Fruit fly (Drosophila melanogaster) whole organism: Measurements from ENCODE around the gene Sytbeta.

Experiments
- CG8478 ChIP-seq: fragments of >200 bp; optimal IDR thresholded peaks from 2 replicates; lab custom pipeline; 2018; ENCODE audit warnings: inconsistent platforms
- Dll ChIP-seq: fragments of >200 bp; optimal IDR thresholded peaks from 2 replicates; lab custom pipeline; 2017
- EcR ChIP-seq, 2 experiments: fragments of >200 bp; optimal IDR thresholded peaks; 2 replicates each; lab custom pipeline; 2017; ENCODE audit warnings: missing biosample characterization in 2 of 2, missing genetic modification characterization in 2 of 2, missing genetic modification reagents in 2 of 2
- pan ChIP-seq: fragments of >200 bp; optimal IDR thresholded peaks from 2 replicates; lab custom pipeline; 2017
- psq ChIP-seq: fragments of >200 bp; optimal IDR thresholded peaks from 2 replicates; lab custom pipeline; 2017
- usp ChIP-seq: fragments of >200 bp; optimal IDR thresholded peaks from 2 replicates; lab custom pipeline; 2017; ENCODE audit warnings: missing biosample characterization, missing genetic modification characterization, mixed read lengths

Sytbeta gene

DNA sequence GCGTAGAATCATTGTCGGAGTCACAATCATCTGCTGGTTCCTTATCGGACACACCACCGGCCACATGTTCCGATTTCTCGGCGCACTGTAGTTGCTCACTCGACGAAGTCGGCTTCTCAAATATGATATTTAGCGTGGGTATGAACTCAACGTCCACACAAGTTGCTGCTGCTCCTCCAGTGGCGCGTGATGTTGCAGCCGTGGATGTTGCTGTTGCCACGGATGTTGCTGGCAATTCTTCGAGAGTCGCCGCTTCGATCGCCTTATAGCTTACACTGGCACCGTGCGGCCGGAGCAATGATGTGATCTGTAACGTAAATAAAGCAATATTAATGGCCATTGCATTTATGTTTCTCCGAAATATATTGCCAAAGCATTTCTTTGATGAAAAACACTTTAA lies 19.5 kb upstream of the Sytbeta start:
- TF ChIP-seq CG8478 (lab: Kevin White, UChicago) (no peak), usp (GFP tag; lab: Kevin White, UChicago) (no peak), pan (lab: Kevin White, UChicago) (no peak), EcR (GFP tag; optimal IDR thresholded peaks at IDR 0.05; lab: Kevin White, UChicago) (no peak), psq (lab: Kevin White, UChicago) (no peak), Dll (lab: Kevin White, UChicago) (no peak)

DNA sequence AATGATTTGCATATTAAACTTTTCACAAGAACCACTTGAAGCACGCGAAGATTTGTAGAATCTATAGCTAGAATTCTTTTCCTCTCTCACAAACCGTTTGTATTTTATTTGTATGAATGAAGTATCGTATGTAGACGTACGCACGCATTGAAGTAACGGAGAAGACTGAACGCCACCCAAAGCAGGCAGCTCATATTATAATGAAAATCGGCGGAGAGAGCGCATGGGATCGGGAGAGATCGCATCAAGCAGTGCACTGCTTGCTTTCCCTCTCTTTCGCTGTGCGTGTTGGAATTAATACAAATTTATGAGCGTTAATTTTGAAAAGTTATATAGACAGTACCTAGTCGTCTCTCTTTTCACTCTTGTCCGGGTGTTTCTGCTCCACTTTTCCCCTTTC lies 14.5 kb upstream of the Sytbeta start:
- no peak for TF ChIP-seq pan (lab: Kevin White, UChicago)
- TF ChIP-seq usp (GFP tag; lab: Kevin White, UChicago): no peak

DNA sequence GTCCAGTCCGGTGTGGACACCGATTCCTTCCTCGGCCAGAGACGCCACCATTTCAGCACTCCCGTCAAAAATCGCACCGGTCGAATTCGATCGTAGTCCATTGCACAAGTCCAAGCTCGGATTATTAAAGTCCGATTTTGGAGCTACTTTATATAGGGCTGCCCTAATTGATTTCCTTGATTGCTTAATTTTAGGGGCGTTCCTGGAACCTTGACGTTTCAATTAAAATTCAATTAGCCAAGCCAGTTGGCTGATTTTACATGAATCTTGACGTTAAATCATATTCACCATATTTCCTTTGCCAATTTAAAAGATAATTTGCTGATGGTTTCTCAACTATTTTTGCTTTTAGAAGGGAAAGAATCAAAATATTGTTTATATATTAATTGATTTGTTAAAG lies 13.6 kb upstream of the Sytbeta start, which contains the start of gene Or71a:
TSS of gene Or71a (minus strand) at position 101 of the 400 bp plus-strand sequence.
- TF ChIP-seq CG8478 (lab: Kevin White, UChicago) (no peak), EcR (GFP tag; optimal IDR thresholded peaks at IDR 0.05; lab: Kevin White, UChicago) (no peak), Dll (lab: Kevin White, UChicago) (no peak), usp (GFP tag; lab: Kevin White, UChicago) (no peak), psq (lab: Kevin White, UChicago) (no peak), pan (lab: Kevin White, UChicago) (no peak)

DNA sequence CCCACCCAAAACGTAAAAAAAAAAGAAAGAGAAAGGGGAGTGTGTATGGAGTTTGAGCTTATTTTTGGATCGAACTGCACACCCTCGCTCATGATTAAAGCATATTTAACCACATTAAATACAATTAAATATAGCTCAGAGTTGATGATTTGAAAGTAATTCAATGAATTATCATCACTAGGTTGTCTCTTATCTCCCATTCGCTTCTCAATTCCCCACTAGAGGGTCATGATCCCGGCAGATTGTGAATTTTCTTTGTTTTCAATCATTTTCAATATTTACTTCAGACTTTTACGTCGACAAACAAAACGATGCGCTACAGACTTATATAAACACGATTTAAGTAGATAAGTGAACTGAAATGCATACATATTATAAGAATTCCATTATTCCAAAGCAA lies 11.6 kb upstream of the Sytbeta start:
- TF ChIP-seq Dll (lab: Kevin White, UChicago) (no peak), psq (lab: Kevin White, UChicago) (no peak), usp (GFP tag; lab: Kevin White, UChicago) (no peak), CG8478 (lab: Kevin White, UChicago) (no peak), EcR (GFP tag; optimal IDR thresholded peaks at IDR 0.05; lab: Kevin White, UChicago) (no peak), pan (lab: Kevin White, UChicago) (no peak)

DNA sequence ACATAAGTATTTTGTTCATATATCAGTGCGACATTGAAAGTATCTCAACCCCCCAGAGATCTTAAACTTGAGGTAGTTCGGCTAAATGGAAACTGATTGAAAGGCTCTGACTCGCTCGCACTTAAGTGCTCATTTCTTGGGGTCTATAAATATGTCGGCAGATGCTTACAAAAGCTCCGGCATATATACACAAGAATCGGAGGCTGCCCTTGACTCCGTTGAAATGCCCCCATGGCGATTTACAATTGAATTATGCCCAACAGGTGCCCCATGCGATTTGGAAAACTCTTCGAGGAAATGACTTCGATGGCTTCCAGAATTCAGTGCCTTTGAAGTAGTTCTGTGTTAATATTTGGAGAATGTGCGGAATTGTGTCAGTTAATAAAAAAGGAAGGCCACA lies 8.9 kb upstream of the Sytbeta start:
- TF ChIP-seq Dll (lab: Kevin White, UChicago): no peak
- no peak for TF ChIP-seq CG8478 (lab: Kevin White, UChicago)
- TF ChIP-seq EcR (GFP tag; optimal IDR thresholded peaks at IDR 0.05; lab: Kevin White, UChicago): no peak
- TF ChIP-seq pan (lab: Kevin White, UChicago): no peak
- TF ChIP-seq psq (lab: Kevin White, UChicago): no peak
- TF ChIP-seq usp (GFP tag; lab: Kevin White, UChicago): no peak

- no peak for TF ChIP-seq pan (lab: Kevin White, UChicago)
- TF ChIP-seq Dll (lab: Kevin White, UChicago): no peak
- no peak for TF ChIP-seq usp (GFP tag; lab: Kevin White, UChicago)
- no peak for TF ChIP-seq CG8478 (lab: Kevin White, UChicago)
- TF ChIP-seq EcR (GFP tag; optimal IDR thresholded peaks at IDR 0.05; lab: Kevin White, UChicago): no peak
- TF ChIP-seq psq (lab: Kevin White, UChicago): no peak
Measured at dm6 chr3L:15072149-15072548, 7.4 kb upstream of the Sytbeta start.

dm6 chr3L:15061605-15062004 lies 3.2 kb downstream of the Sytbeta start, which contains the start of gene CG13460:
Gene CG13460, minus strand, starts transcription at chr3L:15061705.
- no peak for TF ChIP-seq psq (lab: Kevin White, UChicago)
- TF ChIP-seq Dll (lab: Kevin White, UChicago): no peak

DNA sequence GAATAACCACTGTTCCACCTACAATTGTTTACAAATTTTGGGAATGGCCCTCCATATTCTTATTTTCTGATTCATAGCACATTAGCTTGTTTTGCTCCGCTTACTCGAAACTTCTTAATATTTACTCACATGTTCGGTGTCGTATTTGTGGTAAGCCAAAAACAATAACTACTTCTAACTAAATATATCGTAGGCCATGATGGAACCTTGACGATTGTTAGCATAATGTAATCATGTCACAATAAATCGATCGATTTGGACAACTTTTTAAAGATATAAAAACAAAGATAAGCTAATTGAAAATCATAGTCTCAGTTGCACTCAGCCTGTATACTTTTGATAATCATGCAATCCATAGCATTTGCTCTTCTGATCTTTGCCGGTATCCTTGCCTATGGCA lies 10.3 kb downstream of the Sytbeta start, which contains the start of gene EAChm:
TSS of gene EAChm (plus strand) at position 301 of the 400 bp plus-strand sequence.
- TF ChIP-seq usp (GFP tag; lab: Kevin White, UChicago): no peak
- no peak for TF ChIP-seq EcR (GFP tag; optimal IDR thresholded peaks at IDR 0.05; lab: Kevin White, UChicago)
- TF ChIP-seq psq (lab: Kevin White, UChicago): no peak
- no peak for TF ChIP-seq pan (lab: Kevin White, UChicago)
- TF ChIP-seq CG8478 (lab: Kevin White, UChicago): no peak
- no peak for TF ChIP-seq Dll (lab: Kevin White, UChicago)

dm6 chr3L:15054035-15054434 lies 10.7 kb downstream of the Sytbeta start, which contains the start of gene CG18649:
Gene CG18649, minus strand, starts transcription at chr3L:15054135.
- TF ChIP-seq usp (GFP tag; lab: Kevin White, UChicago) (no peak), pan (lab: Kevin White, UChicago) (no peak), EcR (GFP tag; optimal IDR thresholded peaks at IDR 0.05; lab: Kevin White, UChicago) (no peak), CG8478 (lab: Kevin White, UChicago) (no peak), psq (lab: Kevin White, UChicago) (no peak), Dll (lab: Kevin White, UChicago) (no peak)

dm6 chr3L:15053251-15053650 lies 11.5 kb downstream of the Sytbeta start, which contains the start of gene CG43680:
Gene CG43680, minus strand, starts transcription at chr3L:15053351.
- TF ChIP-seq pan (lab: Kevin White, UChicago) (no peak), EcR (GFP tag; optimal IDR thresholded peaks at IDR 0.05; lab: Kevin White, UChicago) (no peak), usp (GFP tag; lab: Kevin White, UChicago) (no peak), psq (lab: Kevin White, UChicago) (no peak), Dll (lab: Kevin White, UChicago) (no peak), CG8478 (lab: Kevin White, UChicago) (no peak)

DNA sequence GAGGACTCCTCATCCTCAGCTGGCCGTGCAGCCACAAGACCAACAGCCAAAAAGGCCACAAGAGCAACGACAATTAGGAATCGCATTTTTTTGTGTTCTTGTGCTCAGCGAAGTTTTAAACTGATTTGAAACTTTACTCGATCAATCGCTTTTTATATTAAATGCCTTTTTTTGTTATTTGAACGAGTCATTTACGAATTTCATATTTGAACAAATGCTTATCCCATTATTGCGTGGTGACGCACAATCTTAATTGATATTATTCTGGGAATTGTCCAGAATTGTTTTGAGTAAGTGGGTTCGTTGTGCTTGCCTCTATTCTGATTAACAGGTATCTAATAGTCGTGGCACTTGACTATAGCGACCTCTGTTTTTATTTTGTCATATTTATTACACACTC lies 12.4 kb downstream of the Sytbeta start, which contains the start of gene CG13461:
TSS of gene CG13461 (minus strand) at position 101 of the 400 bp plus-strand sequence.
- TF ChIP-seq CG8478 (lab: Kevin White, UChicago) (no peak), psq (lab: Kevin White, UChicago) (no peak), pan (lab: Kevin White, UChicago) (no peak)

dm6 chr3L:15051325-15051724 lies 13.5 kb downstream of the Sytbeta start, which contains the start of gene CG43679:
Gene CG43679, minus strand, starts transcription at chr3L:15051425.
- no peak for TF ChIP-seq Dll (lab: Kevin White, UChicago)
- TF ChIP-seq pan (lab: Kevin White, UChicago): no peak
- TF ChIP-seq psq (lab: Kevin White, UChicago): no peak
- no peak for TF ChIP-seq usp (GFP tag; lab: Kevin White, UChicago)
- no peak for TF ChIP-seq EcR (GFP tag; optimal IDR thresholded peaks at IDR 0.05; lab: Kevin White, UChicago)
- no peak for TF ChIP-seq CG8478 (lab: Kevin White, UChicago)
